Fruit fly (Drosophila melanogaster) whole organism, embryonic: ENCODE measurements around the gene TM9SF3.
A peak's percentile ranks its signal among the peaks of the same experiment; 100 is the strongest.

ENCODE experiments used
- Antp ChIP-seq: fragments of 200-800 bp; sonication (Bioruptor generic); optimal IDR thresholded peaks from 3 replicates; lab custom pipeline; 2016; ENCODE audit warnings: missing biosample characterization, missing genetic modification characterization
- B-H1 ChIP-seq: fragments of 200-800 bp; sonication (Bioruptor generic); IDR thresholded peaks from 3 replicates; pipeline ENCODE4 v1.3.6; 2022; ENCODE audit warnings: missing biosample characterization, missing genetic modification characterization
- B-H2 ChIP-seq: fragments of 200-800 bp; sonication (Bioruptor generic); optimal IDR thresholded peaks from 2 replicates; lab custom pipeline; 2018; ENCODE audit warnings: missing biosample characterization, mild to moderate bottlenecking, missing genetic modification characterization
- Blimp-1 ChIP-seq: fragments of 200-800 bp; sonication (Bioruptor generic); optimal IDR thresholded peaks from 3 replicates; lab custom pipeline; 2018; ENCODE audit warnings: missing biosample characterization, missing genetic modification characterization, mild to moderate bottlenecking, moderate library complexity, missing genetic modification reagents
- C15 ChIP-seq: fragments of 200-800 bp; sonication (Bioruptor generic); IDR thresholded peaks from 3 replicates; pipeline ENCODE4 v1.3.6; 2022; ENCODE audit warnings: missing biosample characterization, missing genetic modification characterization
- CG10654 ChIP-seq: fragments of 200-800 bp; sonication (Bioruptor generic); optimal IDR thresholded peaks from 2 replicates; lab custom pipeline; 2016; ENCODE audit warnings: missing biosample characterization, missing genetic modification characterization
- CG13123 ChIP-seq: fragments of 200-800 bp; sonication (Bioruptor generic); optimal IDR thresholded peaks from 2 replicates; lab custom pipeline; 2016; ENCODE audit warnings: missing biosample characterization, missing genetic modification characterization
- CG13296 ChIP-seq: fragments of 200-800 bp; sonication (Bioruptor generic); optimal IDR thresholded peaks from 3 replicates; lab custom pipeline; 2018; ENCODE audit warnings: missing biosample characterization, mild to moderate bottlenecking, missing genetic modification characterization
- CG18764 ChIP-seq: fragments of 200-800 bp; sonication (Bioruptor generic); optimal IDR thresholded peaks from 3 replicates; lab custom pipeline; 2016; ENCODE audit warnings: missing biosample characterization, missing genetic modification characterization
- CG30431 ChIP-seq: fragments of 200-800 bp; sonication (Bioruptor generic); optimal IDR thresholded peaks from 2 replicates; lab custom pipeline; 2017; ENCODE audit warnings: missing biosample characterization, missing genetic modification characterization
- CG32767 ChIP-seq: fragments of 200-800 bp; sonication (Bioruptor generic); IDR thresholded peaks from 2 replicates; pipeline ENCODE4 v1.3.6; 2022; ENCODE audit warnings: missing biosample characterization, missing genetic modification characterization
- CG4360 ChIP-seq: fragments of 200-800 bp; sonication (Bioruptor generic); IDR thresholded peaks from 2 replicates; pipeline ENCODE4 v1.3.6; 2022; ENCODE audit warnings: missing biosample characterization, missing genetic modification characterization
- CG4617 ChIP-seq: fragments of 200-800 bp; sonication (Bioruptor generic); optimal IDR thresholded peaks from 3 replicates; lab custom pipeline; 2016; ENCODE audit warnings: missing biosample characterization, missing genetic modification characterization, borderline replicate concordance
- CG4820 ChIP-seq: fragments of 200-800 bp; sonication (Bioruptor generic); optimal IDR thresholded peaks from 3 replicates; lab custom pipeline; 2016; ENCODE audit warnings: missing biosample characterization, missing genetic modification characterization
- CG6254 ChIP-seq: fragments of 200-800 bp; sonication (Bioruptor generic); optimal IDR thresholded peaks from 3 replicates; lab custom pipeline; 2017; ENCODE audit warnings: mild to moderate bottlenecking, missing biosample characterization, missing genetic modification reagents, missing genetic modification characterization
- CG8359 ChIP-seq: fragments of 200-800 bp; sonication (Bioruptor generic); optimal IDR thresholded peaks from 2 replicates; lab custom pipeline; 2017; ENCODE audit warnings: missing biosample characterization, mild to moderate bottlenecking, missing genetic modification characterization, borderline replicate concordance
- CG8478 ChIP-seq: fragments of >200 bp; optimal IDR thresholded peaks from 2 replicates; lab custom pipeline; 2018
- D ChIP-seq, 2 experiments: fragments of 200-800 bp in 1 of 2; fragments of >200 bp in 1 of 2; sonication (Bioruptor generic) in 1 of 2; optimal IDR thresholded peaks; 2 replicates in 1 of 2; 3 replicates in 1 of 2; lab custom pipeline; 2017; ENCODE audit warnings: mild to moderate bottlenecking in 1 of 2, missing biosample characterization in 1 of 2, missing genetic modification characterization in 1 of 2, missing genetic modification reagents in 1 of 2
- Deaf1 ChIP-seq: fragments of 200-800 bp; optimal IDR thresholded peaks from 3 replicates; lab custom pipeline; 2019; ENCODE audit warnings: missing biosample characterization, mild to moderate bottlenecking, missing genetic modification characterization, moderate library complexity
- Dek ChIP-seq: fragments of 200-800 bp; sonication (Bioruptor generic); optimal IDR thresholded peaks from 3 replicates; lab custom pipeline; 2019; ENCODE audit warnings: missing biosample characterization, mild to moderate bottlenecking, missing genetic modification characterization, moderate library complexity
- Drgx ChIP-seq: fragments of 200-800 bp; sonication (Bioruptor generic); IDR thresholded peaks from 2 replicates; pipeline ENCODE4 v1.3.6; 2022; ENCODE audit warnings: missing biosample characterization, missing genetic modification characterization
- E2f2 ChIP-seq: fragments of 200-800 bp; sonication (Bioruptor generic); IDR thresholded peaks from 2 replicates; pipeline ENCODE4 v1.3.6; 2022; ENCODE audit warnings: missing biosample characterization, missing genetic modification characterization
- HHEX ChIP-seq: fragments of 200-800 bp; sonication (Bioruptor generic); optimal IDR thresholded peaks from 3 replicates; lab custom pipeline; 2017; ENCODE audit warnings: missing biosample characterization, mild to moderate bottlenecking, missing genetic modification characterization, missing genetic modification reagents
- HmgZ ChIP-seq: fragments of 200-800 bp; sonication (Bioruptor generic); optimal IDR thresholded peaks from 2 replicates; lab custom pipeline; 2018; ENCODE audit warnings: missing biosample characterization, mild to moderate bottlenecking, missing genetic modification characterization
- Hr39 ChIP-seq: fragments of >200 bp; optimal IDR thresholded peaks from 2 replicates; lab custom pipeline; 2017
- Hr78 ChIP-seq, 2 experiments: fragments of 200-800 bp in 1 of 2; fragments of >200 bp in 1 of 2; sonication (Bioruptor generic) in 1 of 2; optimal IDR thresholded peaks; 2 replicates each; lab custom pipeline; 2017 to 2019; ENCODE audit warnings: missing biosample characterization in 2 of 2, missing genetic modification characterization in 2 of 2, mild to moderate bottlenecking in 1 of 2, moderate library complexity in 1 of 2
- Meics ChIP-seq: fragments of 200-800 bp; sonication (Bioruptor generic); optimal IDR thresholded peaks from 2 replicates; lab custom pipeline; 2017; ENCODE audit warnings: missing biosample characterization, mild to moderate bottlenecking, missing genetic modification characterization
- Sin3A ChIP-seq: fragments of >200 bp; optimal IDR thresholded peaks from 2 replicates; lab custom pipeline; 2018
- Trl ChIP-seq, 3 experiments: fragments of >200 bp in 2 of 3; fragments of 200-800 bp in 1 of 3; sonication (Bioruptor generic) in 1 of 3; optimal IDR thresholded peaks; 2 replicates in 1 of 3; 3 replicates in 2 of 3; lab custom pipeline; 2016 to 2017; ENCODE audit warnings: missing biosample characterization in 1 of 3, missing genetic modification characterization in 1 of 3
- bsh ChIP-seq, 2 experiments: fragments of 200-800 bp; sonication (Bioruptor generic); optimal IDR thresholded peaks; 2 replicates each; lab custom pipeline; 2017 to 2018; ENCODE audit warnings: mild to moderate bottlenecking in 2 of 2, missing biosample characterization in 2 of 2, missing genetic modification characterization in 2 of 2, moderate library complexity in 1 of 2
- cg ChIP-seq: fragments of 200-800 bp; sonication (Bioruptor generic); optimal IDR thresholded peaks from 3 replicates; lab custom pipeline; 2019; ENCODE audit warnings: missing biosample characterization, mild to moderate bottlenecking, missing genetic modification characterization, moderate library complexity
- croc ChIP-seq: fragments of 200-800 bp; sonication (Bioruptor generic); conservative IDR thresholded peaks from 3 replicates; pipeline ENCODE4 v1.3.6; 2022; ENCODE audit warnings: missing biosample characterization, missing genetic modification characterization
- ems ChIP-seq: fragments of 200-800 bp; sonication (Bioruptor generic); optimal IDR thresholded peaks from 3 replicates; lab custom pipeline; 2016; ENCODE audit warnings: missing biosample characterization, missing genetic modification characterization
- fd64A ChIP-seq: fragments of 200-800 bp; sonication (Bioruptor generic); optimal IDR thresholded peaks from 3 replicates; lab custom pipeline; 2018; ENCODE audit warnings: missing biosample characterization, mild to moderate bottlenecking, missing genetic modification characterization
- fd96Cb ChIP-seq: fragments of 200-800 bp; sonication (Bioruptor generic); optimal IDR thresholded peaks from 2 replicates; lab custom pipeline; 2018; ENCODE audit warnings: missing biosample characterization, mild to moderate bottlenecking, missing genetic modification characterization, moderate library complexity
- gro ChIP-seq: fragments of 200-800 bp; sonication (Bioruptor generic); optimal IDR thresholded peaks from 2 replicates; lab custom pipeline; 2016; ENCODE audit warnings: missing biosample characterization, missing genetic modification characterization
- hth ChIP-seq: fragments of >200 bp; optimal IDR thresholded peaks from 2 replicates; lab custom pipeline; 2017; ENCODE audit warnings: inconsistent platforms
- ken ChIP-seq: fragments of 200-800 bp; sonication (Bioruptor generic); IDR thresholded peaks from 3 replicates; pipeline ENCODE4 v1.3.6; 2022; ENCODE audit warnings: missing biosample characterization, missing genetic modification characterization
- kni ChIP-seq: fragments of 200-800 bp; sonication (Bioruptor generic); optimal IDR thresholded peaks from 3 replicates; lab custom pipeline; 2017; ENCODE audit warnings: mild to moderate bottlenecking, missing biosample characterization, missing genetic modification reagents, missing genetic modification characterization
- lbe ChIP-seq: fragments of 200-800 bp; sonication (Bioruptor generic); optimal IDR thresholded peaks from 2 replicates; lab custom pipeline; 2016; ENCODE audit warnings: missing biosample characterization, mild to moderate bottlenecking, missing genetic modification characterization
- maf-S ChIP-seq: fragments of 200-800 bp; sonication (Bioruptor generic); optimal IDR thresholded peaks from 2 replicates; lab custom pipeline; 2016; ENCODE audit warnings: missing biosample characterization, missing genetic modification characterization
- p53 ChIP-seq: fragments of 200-800 bp; sonication (Bioruptor generic); optimal IDR thresholded peaks from 2 replicates; lab custom pipeline; 2016; ENCODE audit warnings: missing biosample characterization, missing genetic modification characterization
- ro ChIP-seq: fragments of 200-800 bp; sonication (Bioruptor generic); IDR thresholded peaks from 2 replicates; pipeline ENCODE4 v1.3.6; 2022; ENCODE audit warnings: missing biosample characterization, missing genetic modification characterization
- schlank ChIP-seq: fragments of 200-800 bp; sonication (Bioruptor generic); optimal IDR thresholded peaks from 2 replicates; lab custom pipeline; 2018; ENCODE audit warnings: missing biosample characterization, mild to moderate bottlenecking, missing genetic modification characterization
- sim ChIP-seq: fragments of 200-800 bp; sonication (Bioruptor generic); IDR thresholded peaks from 2 replicates; pipeline ENCODE4 v1.3.6; 2022; ENCODE audit warnings: missing biosample characterization, missing genetic modification characterization
- slbo ChIP-seq: fragments of 200-800 bp; sonication (Bioruptor generic); IDR thresholded peaks from 2 replicates; pipeline ENCODE4 v1.3.6; 2022; ENCODE audit warnings: missing biosample characterization, missing genetic modification characterization
- so ChIP-seq: fragments of 200-800 bp; sonication (Bioruptor generic); IDR thresholded peaks from 3 replicates; pipeline ENCODE4 v1.3.6; 2022; ENCODE audit warnings: missing biosample characterization, missing genetic modification characterization
- sqz ChIP-seq: fragments of 200-800 bp; sonication (Bioruptor generic); optimal IDR thresholded peaks from 3 replicates; lab custom pipeline; 2018; ENCODE audit warnings: missing biosample characterization, mild to moderate bottlenecking, missing genetic modification characterization
- tio ChIP-seq: fragments of 200-800 bp; sonication (Bioruptor generic); optimal IDR thresholded peaks from 2 replicates; lab custom pipeline; 2017; ENCODE audit warnings: missing biosample characterization, missing genetic modification characterization, inconsistent platforms
- vvl ChIP-seq: fragments of 200-800 bp; sonication (Bioruptor generic); IDR thresholded peaks from 2 replicates; pipeline ENCODE4 v1.3.6; 2022; ENCODE audit warnings: missing biosample characterization, missing genetic modification characterization
- wor ChIP-seq: fragments of 200-800 bp; sonication (Bioruptor generic); IDR thresholded peaks from 2 replicates; pipeline ENCODE4 v1.3.6; 2022; ENCODE audit warnings: missing biosample characterization, missing genetic modification characterization

Gene TM9SF3

dm6 chr3L:5630176-5630583 is 26.4 kb upstream of the TM9SF3 start (continued):
- no peak for TF ChIP-seq CG6254 (GFP tag; lab: Kevin White, UChicago)
- no peak for TF ChIP-seq Hr78 (GFP tag; optimal IDR thresholded peaks at IDR 0.05; lab: Kevin White, UChicago)
- TF ChIP-seq CG13123: no peak
- TF ChIP-seq CG4360 (GFP tag; lab: Robert Waterston, UW): no peak
- peak; percentile 37 for TF ChIP-seq tio
- no peak for TF ChIP-seq CG18764 (GFP tag; lab: Kevin White, UChicago)

dm6 chr3L:5627816-5628215 is 24.0 kb upstream of the TM9SF3 start:
- TF ChIP-seq CG4617 (GFP tag; lab: Kevin White, UChicago): no peak
- TF ChIP-seq Blimp-1 (GFP tag; lab: Kevin White, UChicago): peak; percentile 100
- no peak for TF ChIP-seq Drgx (GFP tag; lab: Robert Waterston, UW)
- no peak for TF ChIP-seq Hr39 (lab: Kevin White, UChicago)
- TF ChIP-seq cg (GFP tag; lab: Kevin White, UChicago): peak; percentile 33
- TF ChIP-seq HHEX (GFP tag; lab: Kevin White, UChicago): no peak
- TF ChIP-seq sim: no peak
- no peak for TF ChIP-seq Trl (optimal IDR thresholded peaks at IDR 0.05; lab: Kevin White, UChicago)
- no peak for TF ChIP-seq Trl (GFP tag; optimal IDR thresholded peaks at IDR 0.05; lab: Kevin White, UChicago)
- TF ChIP-seq gro (GFP tag; lab: Kevin White, UChicago): no peak
- TF ChIP-seq lbe (GFP tag; lab: Kevin White, UChicago): peak; percentile 30
- TF ChIP-seq CG13296 (GFP tag; lab: Kevin White, UChicago): no peak
- TF ChIP-seq so (GFP tag; lab: Robert Waterston, UW): no peak
- TF ChIP-seq HmgZ (tag; lab: Kevin White, UChicago): no peak
- TF ChIP-seq Dek (tag; lab: Kevin White, UChicago): no peak
- no peak for TF ChIP-seq Antp
- TF ChIP-seq ken (GFP tag; lab: Robert Waterston, UW): no peak
- no peak for TF ChIP-seq slbo (GFP tag; lab: Robert Waterston, UW)
- TF ChIP-seq maf-S (GFP tag; lab: Kevin White, UChicago): no peak
- TF ChIP-seq schlank: no peak
- TF ChIP-seq CG32767 (GFP tag; lab: Robert Waterston, UW): no peak
- TF ChIP-seq Sin3A (lab: Kevin White, UChicago): no peak
- TF ChIP-seq Meics (GFP tag; lab: Kevin White, UChicago): no peak
- TF ChIP-seq CG8478: no peak
- no peak for TF ChIP-seq fd96Cb
- no peak for TF ChIP-seq B-H2 (GFP tag; lab: Kevin White, UChicago)
- TF ChIP-seq B-H1 (GFP tag; lab: Robert Waterston, UW): no peak
- TF ChIP-seq D (optimal IDR thresholded peaks at IDR 0.05; lab: Kevin White, UChicago): no peak
- no peak for TF ChIP-seq D (GFP tag; optimal IDR thresholded peaks at IDR 0.05; lab: Kevin White, UChicago)
- no peak for TF ChIP-seq CG4820 (GFP tag; lab: Kevin White, UChicago)
- no peak for TF ChIP-seq wor (GFP tag; lab: Robert Waterston, UW)
- peak in 1 of 2 experiments; percentile 30 for TF ChIP-seq bsh (GFP tag; optimal IDR thresholded peaks at IDR 0.05; lab: Kevin White, UChicago)
- no peak for TF ChIP-seq C15 (GFP tag; lab: Robert Waterston, UW)
- TF ChIP-seq ro (GFP tag; lab: Robert Waterston, UW): no peak
- TF ChIP-seq croc: no peak
- TF ChIP-seq sqz (GFP tag; lab: Kevin White, UChicago): peak; percentile 42
- peak; percentile 89 for TF ChIP-seq kni (GFP tag; lab: Kevin White, UChicago)
- no peak for TF ChIP-seq ems (GFP tag; lab: Kevin White, UChicago)
- no peak for TF ChIP-seq CG30431 (GFP tag; lab: Kevin White, UChicago)
- peak; percentile 19 for TF ChIP-seq Deaf1 (tag; lab: Kevin White, UChicago)
- no peak for TF ChIP-seq hth (lab: Kevin White, UChicago)
- TF ChIP-seq p53 (GFP tag; lab: Kevin White, UChicago): no peak
- peak; percentile 41; the same call in 1 of the 2 replicates for TF ChIP-seq vvl
- TF ChIP-seq fd64A: no peak
- TF ChIP-seq E2f2 (GFP tag; lab: Robert Waterston, UW): no peak
- TF ChIP-seq CG10654: no peak
- no peak for TF ChIP-seq CG8359 (GFP tag; lab: Kevin White, UChicago)
